Worm (Caenorhabditis elegans): ENCODE results near the gene srw-136.

Gene srw-136

DNA sequence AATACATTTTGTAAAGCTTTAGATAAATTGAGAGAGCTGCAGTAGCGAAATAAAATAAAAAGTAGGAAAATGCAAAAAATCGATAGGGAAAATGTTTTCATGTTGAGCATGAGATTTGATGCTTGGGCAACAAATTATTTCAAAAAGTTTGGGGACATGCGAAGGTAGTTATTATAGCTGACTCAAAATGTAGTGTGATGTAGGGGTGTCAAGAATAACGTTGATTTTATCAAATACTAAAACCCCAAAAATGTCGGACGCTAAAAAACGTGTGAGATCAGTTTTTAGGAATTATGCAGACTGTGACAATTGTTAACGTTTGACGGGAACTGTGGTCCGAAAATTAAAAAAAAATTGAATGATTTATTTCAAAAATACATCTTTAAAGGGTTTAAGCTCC lies 10.9 kb upstream of the srw-136 start, which contains the start of gene irld-12:
TSS of gene irld-12 (minus strand) at position 101 of the 400 bp plus-strand sequence.
- TF ChIP-seq lsy-2 (tag; optimal IDR thresholded peaks at IDR 0.05) (no peak), pha-4 (tag; optimal IDR thresholded peaks at IDR 0.05) (no peak), tbx-8 (GFP tag; optimal IDR thresholded peaks at IDR 0.05) (no peak)

- TF ChIP-seq drap-1 (GFP tag; optimal IDR thresholded peaks at IDR 0.05) (no peak), mep-1 (tag; optimal IDR thresholded peaks at IDR 0.05) (no peak), ceh-83 (GFP tag; optimal IDR thresholded peaks at IDR 0.05) (no peak), elt-3 (tag; optimal IDR thresholded peaks at IDR 0.05) (no peak), lsy-2 (tag; optimal IDR thresholded peaks at IDR 0.05) (no peak), ztf-11 (tag; optimal IDR thresholded peaks at IDR 0.05) (no peak), unc-62 (GFP tag; optimal IDR thresholded peaks at IDR 0.05) (no peak), ham-2 (GFP tag; optimal IDR thresholded peaks at IDR 0.05) (no peak), nhr-76 (tag; optimal IDR thresholded peaks at IDR 0.05) (no peak), elt-1 (tag; optimal IDR thresholded peaks at IDR 0.05; ENCODE audit: borderline replicate concordance, insufficient read depth) (no peak), ceh-39 (tag; optimal IDR thresholded peaks at IDR 0.05) (no peak), blmp-1 (tag; optimal IDR thresholded peaks at IDR 0.05) (no peak), sptf-1 (tag; optimal IDR thresholded peaks at IDR 0.05) (no peak)
Measured at ce11 chrV:3017930-3018329, 7.6 kb upstream of the srw-136 start.

- no peak for TF ChIP-seq ceh-43 (GFP tag; optimal IDR thresholded peaks at IDR 0.05)
- no peak for TF ChIP-seq ceh-39 (tag; optimal IDR thresholded peaks at IDR 0.05)
- TF ChIP-seq sem-2 (GFP tag; optimal IDR thresholded peaks at IDR 0.05), result no peak
- no peak for TF ChIP-seq tbx-8 (GFP tag; optimal IDR thresholded peaks at IDR 0.05)
- no peak for TF ChIP-seq bed-3 (GFP tag; optimal IDR thresholded peaks at IDR 0.05)
- TF ChIP-seq elt-3 (tag; optimal IDR thresholded peaks at IDR 0.05), result no peak
- TF ChIP-seq lsy-2 (tag; optimal IDR thresholded peaks at IDR 0.05), result no peak
- TF ChIP-seq nhr-12 (tag; optimal IDR thresholded peaks at IDR 0.05), result no peak
- no peak for TF ChIP-seq M03D4.4 (tag; optimal IDR thresholded peaks at IDR 0.05)
- TF ChIP-seq unc-62 (GFP tag; optimal IDR thresholded peaks at IDR 0.05), result no peak
- TF ChIP-seq unc-120 (tag; optimal IDR thresholded peaks at IDR 0.05; ENCODE audit: poor library complexity, severe bottlenecking), result no peak
- TF ChIP-seq nhr-28 (tag; optimal IDR thresholded peaks at IDR 0.05), result no peak
- TF ChIP-seq lin-32 (GFP tag; optimal IDR thresholded peaks at IDR 0.05), result no peak
- no peak for TF ChIP-seq nhr-76 (tag; optimal IDR thresholded peaks at IDR 0.05)
- TF ChIP-seq nhr-2 (tag; optimal IDR thresholded peaks at IDR 0.05), result no peak
- no peak for TF ChIP-seq ces-1 (GFP tag; optimal IDR thresholded peaks at IDR 0.05)
- no peak for TF ChIP-seq mep-1 (tag; optimal IDR thresholded peaks at IDR 0.05)
- TF ChIP-seq ztf-11 (tag; optimal IDR thresholded peaks at IDR 0.05), result no peak
- no peak for TF ChIP-seq zip-8 (tag; optimal IDR thresholded peaks at IDR 0.05)
- TF ChIP-seq cnd-1 (tag; optimal IDR thresholded peaks at IDR 0.05), result no peak
Measured at ce11 chrV:3014185-3014584, 3.8 kb upstream of the srw-136 start, which contains the start of gene K12D9.1. Gene K12D9.1, plus strand, starts transcription at chrV:3014485.

DNA sequence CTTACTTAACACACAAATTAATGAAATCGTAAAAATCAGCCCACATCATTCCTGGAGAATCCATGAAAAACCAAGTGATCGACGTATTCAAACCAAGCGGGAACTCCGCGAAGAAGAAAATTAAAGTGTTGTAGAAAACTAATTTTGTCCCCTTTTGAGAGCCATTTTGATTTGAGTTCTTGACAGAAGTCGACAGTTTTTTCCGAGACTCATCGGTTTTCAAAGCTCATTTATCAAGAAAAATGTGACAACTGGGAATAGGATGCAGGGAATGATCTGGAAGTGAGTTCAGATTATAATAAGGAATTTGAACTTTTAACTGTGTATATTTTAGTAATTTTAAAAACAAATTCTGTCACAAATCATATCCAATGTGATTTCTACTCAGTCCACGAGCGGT lies 1.0 kb upstream of the srw-136 start, which contains the start of gene srw-135:
TSS of gene srw-135 (minus strand) at position 101 of the 400 bp plus-strand sequence.
- no peak for TF ChIP-seq mep-1 (tag; optimal IDR thresholded peaks at IDR 0.05)
- TF ChIP-seq lin-32 (GFP tag; optimal IDR thresholded peaks at IDR 0.05), result no peak

- no peak for TF ChIP-seq drap-1 (GFP tag; optimal IDR thresholded peaks at IDR 0.05)
- no peak for TF ChIP-seq ham-2 (GFP tag; optimal IDR thresholded peaks at IDR 0.05)
- no peak for TF ChIP-seq mab-5 (tag; optimal IDR thresholded peaks at IDR 0.05)
- no peak for TF ChIP-seq unc-62 (GFP tag; optimal IDR thresholded peaks at IDR 0.05)
- no peak for TF ChIP-seq nhr-237 (tag; optimal IDR thresholded peaks at IDR 0.05)
- no peak for TF ChIP-seq lin-32 (GFP tag; optimal IDR thresholded peaks at IDR 0.05)
- TF ChIP-seq bed-3 (GFP tag; optimal IDR thresholded peaks at IDR 0.05), result no peak
- TF ChIP-seq mep-1 (tag; optimal IDR thresholded peaks at IDR 0.05), result no peak
- no peak for TF ChIP-seq hlh-1 (tag; optimal IDR thresholded peaks at IDR 0.05)
Measured at ce11 chrV:3005964-3006363, 4.4 kb downstream of the srw-136 start, which contains the start of gene srw-112. Gene srw-112, minus strand, starts transcription at chrV:3006064.

- no peak for TF ChIP-seq nhr-28 (tag; optimal IDR thresholded peaks at IDR 0.05)
- TF ChIP-seq snpc-4 (tag; optimal IDR thresholded peaks at IDR 0.05), result no peak
- TF ChIP-seq mep-1 (tag; optimal IDR thresholded peaks at IDR 0.05), result no peak
- no peak for TF ChIP-seq ceh-43 (GFP tag; optimal IDR thresholded peaks at IDR 0.05)
- TF ChIP-seq nhr-2 (tag; optimal IDR thresholded peaks at IDR 0.05), result no peak
- no peak for TF ChIP-seq pha-4 (tag; optimal IDR thresholded peaks at IDR 0.05)
- TF ChIP-seq unc-120 (tag; optimal IDR thresholded peaks at IDR 0.05; ENCODE audit: poor library complexity, severe bottlenecking), result no peak
- TF ChIP-seq zip-8 (tag; optimal IDR thresholded peaks at IDR 0.05), result no peak
- no peak for TF ChIP-seq blmp-1 (tag; optimal IDR thresholded peaks at IDR 0.05)
- TF ChIP-seq tbx-8 (GFP tag; optimal IDR thresholded peaks at IDR 0.05), result no peak
- TF ChIP-seq hlh-1 (tag; optimal IDR thresholded peaks at IDR 0.05), result no peak
- TF ChIP-seq sem-2 (GFP tag; optimal IDR thresholded peaks at IDR 0.05), result no peak
- TF ChIP-seq unc-62 (GFP tag; optimal IDR thresholded peaks at IDR 0.05), result no peak
- TF ChIP-seq unc-39 (tag; optimal IDR thresholded peaks at IDR 0.05), result no peak
- no peak for TF ChIP-seq mls-2 (tag; optimal IDR thresholded peaks at IDR 0.05)
- no peak for TF ChIP-seq ham-2 (GFP tag; optimal IDR thresholded peaks at IDR 0.05)
- no peak for TF ChIP-seq elt-3 (tag; optimal IDR thresholded peaks at IDR 0.05)
- no peak for TF ChIP-seq nhr-237 (tag; optimal IDR thresholded peaks at IDR 0.05)
- no peak for TF ChIP-seq lin-13 (tag; optimal IDR thresholded peaks at IDR 0.05)
Measured at ce11 chrV:2999736-3000135, 10.6 kb downstream of the srw-136 start, which contains the start of gene srw-119. Gene srw-119, minus strand, starts transcription at chrV:2999836.

Measured in whole organism, mixed stage, embryonic.